Fruit fly (Drosophila melanogaster) whole organism, prepupa: Measurements from ENCODE around the gene CG31908.

ENCODE experiments used
- CG16779 ChIP-seq: fragments of 200-800 bp; sonication (Bioruptor generic); optimal IDR thresholded peaks from 3 replicates; lab custom pipeline; 2017; ENCODE audit warnings: missing biosample characterization, mild to moderate bottlenecking, missing genetic modification characterization
- CG3032 ChIP-seq: fragments of 200-800 bp; optimal IDR thresholded peaks from 2 replicates; lab custom pipeline; 2019; ENCODE audit warnings: missing biosample characterization, mild to moderate bottlenecking, missing genetic modification characterization, moderate library complexity
- svp ChIP-seq: fragments of 200-800 bp; sonication (Bioruptor generic); peaks from one replicate; lab custom pipeline; 2016; ENCODE audit warnings: missing biosample characterization, missing genetic modification characterization

- TF ChIP-seq svp (GFP tag; lab: Kevin White, UChicago): no peak
- TF ChIP-seq CG3032 (tag; lab: Kevin White, UChicago): no peak
- TF ChIP-seq CG16779 (tag; lab: Kevin White, UChicago): no peak
Measured at dm6 chr2L:7007564-7007963, 19.6 kb downstream of the CG31908 start.
